Worm (Caenorhabditis elegans) whole organism, late embryonic: ENCODE data around the gene nas-31.

Experiments
- C08G9.2 ChIP-seq: sonication (generic microtip); optimal IDR thresholded peaks from 2 replicates; lab custom pipeline; 2016; ENCODE audit warnings: mild to moderate bottlenecking, missing genetic modification characterization, moderate library complexity, missing compliant biosample characterization
- C38D4.7 ChIP-seq: fragments of 200-800 bp; sonication (Bioruptor generic); optimal IDR thresholded peaks from 2 replicates; lab custom pipeline; 2018; ENCODE audit warnings: mild to moderate bottlenecking, missing genetic modification characterization, moderate library complexity, missing compliant biosample characterization
- F13H6.1 ChIP-seq: sonication (generic microtip); optimal IDR thresholded peaks from 2 replicates; lab custom pipeline; 2016; ENCODE audit warnings: missing genetic modification characterization, missing compliant biosample characterization
- K02D7.2 ChIP-seq: sonication (generic microtip); optimal IDR thresholded peaks from 2 replicates; lab custom pipeline; 2017; ENCODE audit warnings: mild to moderate bottlenecking, missing genetic modification characterization, missing compliant biosample characterization
- K09A11.1 ChIP-seq: sonication (generic microtip); optimal IDR thresholded peaks from 2 replicates; lab custom pipeline; 2017; ENCODE audit warnings: antibody characterized with exemption, mild to moderate bottlenecking, missing genetic modification characterization, missing compliant biosample characterization; ENCODE audit not compliant: insufficient read depth
- ceh-18 ChIP-seq: sonication (generic microtip); optimal IDR thresholded peaks from 2 replicates; lab custom pipeline; 2016; ENCODE audit warnings: missing genetic modification characterization, missing compliant biosample characterization
- ceh-2 ChIP-seq: sonication (generic microtip); optimal IDR thresholded peaks from 2 replicates; lab custom pipeline; 2016; ENCODE audit warnings: missing genotype, missing genetic modification characterization, missing compliant biosample characterization
- ceh-22 ChIP-seq: sonication (generic microtip); optimal IDR thresholded peaks from 2 replicates; lab custom pipeline; 2017; ENCODE audit warnings: missing biosample characterization, missing genetic modification characterization
- ceh-24 ChIP-seq: sonication (generic microtip); optimal IDR thresholded peaks from 2 replicates; lab custom pipeline; 2016; ENCODE audit warnings: mild to moderate bottlenecking, missing genetic modification characterization, missing compliant biosample characterization
- ceh-31 ChIP-seq: sonication (generic microtip); optimal IDR thresholded peaks from 2 replicates; lab custom pipeline; 2016; ENCODE audit warnings: missing genetic modification characterization, missing compliant biosample characterization
- ceh-6 ChIP-seq: fragments of 200-800 bp; sonication (Bioruptor generic); optimal IDR thresholded peaks from 2 replicates; lab custom pipeline; 2018; ENCODE audit warnings: mild to moderate bottlenecking, missing genetic modification characterization, missing compliant biosample characterization
- che-1 ChIP-seq: sonication (generic microtip); optimal IDR thresholded peaks from 2 replicates; lab custom pipeline; 2016; ENCODE audit warnings: mild to moderate bottlenecking, missing genetic modification characterization, missing compliant biosample characterization
- dmd-4 ChIP-seq: sonication (generic microtip); optimal IDR thresholded peaks from 2 replicates; lab custom pipeline; 2016; ENCODE audit warnings: borderline replicate concordance, missing genetic modification characterization, missing compliant biosample characterization
- elt-2 ChIP-seq: sonication (generic microtip); optimal IDR thresholded peaks from 2 replicates; lab custom pipeline; 2016; ENCODE audit warnings: missing genetic modification reagents, missing genetic modification characterization, missing compliant biosample characterization
- elt-4 ChIP-seq: sonication (generic microtip); optimal IDR thresholded peaks from 2 replicates; lab custom pipeline; 2016; ENCODE audit warnings: missing genetic modification characterization, missing compliant biosample characterization
- ets-4 ChIP-seq: sonication (generic microtip); optimal IDR thresholded peaks from 2 replicates; lab custom pipeline; 2016; ENCODE audit warnings: missing genetic modification characterization, missing compliant biosample characterization
- eyg-1 ChIP-seq: sonication (generic microtip); optimal IDR thresholded peaks from 2 replicates; lab custom pipeline; 2016; ENCODE audit warnings: missing genotype, missing genetic modification characterization, missing compliant biosample characterization
- gmeb-2 ChIP-seq: sonication (generic microtip); optimal IDR thresholded peaks from 2 replicates; lab custom pipeline; 2016; ENCODE audit warnings: missing genetic modification characterization, inconsistent platforms, missing compliant biosample characterization
- hlh-13 ChIP-seq: fragments of 200-800 bp; sonication (Bioruptor generic); optimal IDR thresholded peaks from 2 replicates; lab custom pipeline; 2018; ENCODE audit warnings: mild to moderate bottlenecking, missing genetic modification characterization, missing compliant biosample characterization
- hlh-15 ChIP-seq: sonication (generic microtip); optimal IDR thresholded peaks from 2 replicates; lab custom pipeline; 2016; ENCODE audit warnings: missing genetic modification characterization, missing compliant biosample characterization
- hlh-30 ChIP-seq: sonication (generic microtip); optimal IDR thresholded peaks from 2 replicates; lab custom pipeline; 2017; ENCODE audit warnings: antibody characterized with exemption, missing genetic modification characterization, missing compliant biosample characterization; ENCODE audit not compliant: insufficient read depth
- hlh-6 ChIP-seq: sonication (generic microtip); optimal IDR thresholded peaks from 2 replicates; lab custom pipeline; 2016; ENCODE audit warnings: missing genotype, missing genetic modification characterization, missing compliant biosample characterization
- lin-11 ChIP-seq: fragments of 200-800 bp; sonication (Bioruptor generic); optimal IDR thresholded peaks from 2 replicates; lab custom pipeline; 2018; ENCODE audit warnings: mild to moderate bottlenecking, missing genetic modification characterization, missing compliant biosample characterization
- madf-2 ChIP-seq: sonication (generic microtip); optimal IDR thresholded peaks from 2 replicates; lab custom pipeline; 2017; ENCODE audit warnings: missing genetic modification characterization, missing compliant biosample characterization
- mec-3 ChIP-seq: sonication (generic microtip); optimal IDR thresholded peaks from 2 replicates; lab custom pipeline; 2016; ENCODE audit warnings: borderline replicate concordance, missing genetic modification characterization, missing compliant biosample characterization
- nfya-1 ChIP-seq: sonication (generic microtip); optimal IDR thresholded peaks from 2 replicates; lab custom pipeline; 2017; ENCODE audit warnings: missing genetic modification characterization, mild to moderate bottlenecking, missing compliant biosample characterization, antibody characterized with exemption, moderate library complexity
- nhr-11 ChIP-seq: fragments of 150-350 bp; optimal IDR thresholded peaks from 2 replicates; lab custom pipeline; 2014; ENCODE audit warnings: missing biosample characterization, missing genetic modification characterization
- nhr-232 ChIP-seq: sonication (generic microtip); optimal IDR thresholded peaks from 2 replicates; lab custom pipeline; 2016; ENCODE audit warnings: missing genetic modification characterization, missing compliant biosample characterization
- npax-4 ChIP-seq: sonication (generic microtip); optimal IDR thresholded peaks from 2 replicates; lab custom pipeline; 2016; ENCODE audit warnings: missing genetic modification characterization, missing compliant biosample characterization
- pag-3 ChIP-seq: sonication (generic microtip); optimal IDR thresholded peaks from 2 replicates; lab custom pipeline; 2016; ENCODE audit warnings: missing compliant biosample characterization, missing genetic modification characterization, borderline replicate concordance
- pat-9 ChIP-seq: fragments of 200-800 bp; sonication (Bioruptor generic); optimal IDR thresholded peaks from 2 replicates; lab custom pipeline; 2018; ENCODE audit warnings: mild to moderate bottlenecking, missing genetic modification characterization, moderate library complexity, missing compliant biosample characterization
- pax-1 ChIP-seq: fragments of 150-350 bp; optimal IDR thresholded peaks from 2 replicates; lab custom pipeline; 2014; ENCODE audit warnings: missing biosample characterization, missing genetic modification characterization
- pha-4 ChIP-seq: fragments of 150-350 bp; optimal IDR thresholded peaks from 2 replicates; lab custom pipeline; 2018; ENCODE audit warnings: missing biosample characterization, missing genetic modification reagents, missing genetic modification characterization
- pqm-1 ChIP-seq: sonication (generic microtip); optimal IDR thresholded peaks from 2 replicates; lab custom pipeline; 2016; ENCODE audit warnings: missing genetic modification characterization, missing compliant biosample characterization
- pros-1 ChIP-seq: fragments of 150-350 bp; optimal IDR thresholded peaks from 2 replicates; lab custom pipeline; 2014; ENCODE audit warnings: missing biosample characterization, missing genetic modification reagents, missing genetic modification characterization
- ref-2 ChIP-seq: sonication (generic microtip); optimal IDR thresholded peaks from 2 replicates; lab custom pipeline; 2016; ENCODE audit warnings: missing genetic modification characterization, missing compliant biosample characterization
- sox-2 ChIP-seq: fragments of 200-800 bp; sonication (Bioruptor generic); IDR thresholded peaks from 2 replicates; pipeline ENCODE4 v1.3.6; 2022; ENCODE audit warnings: missing genetic modification reagents, missing genetic modification characterization, missing compliant biosample characterization
- sox-4 ChIP-seq: sonication (generic microtip); optimal IDR thresholded peaks from 2 replicates; lab custom pipeline; 2017; ENCODE audit warnings: mild to moderate bottlenecking, missing genetic modification characterization, inconsistent platforms, missing compliant biosample characterization
- syd-9 ChIP-seq: sonication (generic microtip); optimal IDR thresholded peaks from 2 replicates; lab custom pipeline; 2016; ENCODE audit warnings: mild to moderate bottlenecking, missing genetic modification characterization, moderate library complexity, missing compliant biosample characterization
- tbx-7 ChIP-seq: sonication (generic microtip); optimal IDR thresholded peaks from 2 replicates; lab custom pipeline; 2016; ENCODE audit warnings: missing genotype, missing genetic modification characterization, missing compliant biosample characterization
- unc-42 ChIP-seq: sonication (generic microtip); optimal IDR thresholded peaks from 2 replicates; lab custom pipeline; 2016; ENCODE audit warnings: missing genotype, missing genetic modification characterization, missing compliant biosample characterization
- unc-55 ChIP-seq: sonication (generic microtip); optimal IDR thresholded peaks from 2 replicates; lab custom pipeline; 2017; ENCODE audit warnings: missing biosample characterization, missing genetic modification reagents, missing genetic modification characterization
- unc-86 ChIP-seq: sonication (generic microtip); optimal IDR thresholded peaks from 2 replicates; lab custom pipeline; 2016; ENCODE audit warnings: missing genetic modification characterization, missing compliant biosample characterization
- ztf-16 ChIP-seq: sonication (generic microtip); optimal IDR thresholded peaks from 2 replicates; lab custom pipeline; 2017; ENCODE audit warnings: missing genetic modification characterization, missing compliant biosample characterization

The nas-31 gene

DNA sequence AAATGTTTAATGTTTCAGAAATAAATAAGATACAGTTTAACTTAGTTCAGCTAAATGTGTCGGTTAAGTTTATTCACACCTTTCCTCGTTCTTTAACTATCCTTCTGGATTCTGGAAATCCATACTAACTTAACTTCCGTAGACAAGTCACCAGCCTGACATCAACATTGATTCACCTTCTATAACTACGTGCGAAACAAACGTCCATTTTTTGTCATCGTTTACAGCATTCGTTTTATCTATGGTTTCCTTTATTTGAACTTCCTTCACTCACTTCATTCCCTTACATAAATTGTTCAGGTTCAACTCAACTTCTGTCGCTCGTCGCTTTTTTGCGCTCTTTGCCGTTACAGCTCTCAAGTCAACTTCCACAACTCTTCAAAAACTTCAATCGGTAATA is 19.5 kb upstream of the nas-31 start, which contains the start of gene F17C11.26:
F17C11.26 (plus strand) TSS at position 301 of the 400 bp plus-strand sequence.
- TF ChIP-seq eyg-1 (no peak), unc-86 (no peak), ref-2 (tag; lab: Kevin White, UChicago) (no peak), ztf-16 (tag; lab: Kevin White, UChicago) (no peak), pat-9 (tag; lab: Kevin White, UChicago) (no peak), hlh-13 (GFP tag; lab: Kevin White, UChicago) (no peak), pros-1 (tag; lab: Kevin White, UChicago) (no peak), nhr-232 (tag; lab: Kevin White, UChicago) (no peak), pha-4 (tag; lab: Kevin White, UChicago) (no peak), lin-11 (tag; lab: Kevin White, UChicago) (no peak), elt-4 (tag; lab: Kevin White, UChicago) (no peak), npax-4 (tag; lab: Kevin White, UChicago) (no peak), ceh-22 (no peak)

ce11 chrV:10940571-10940991 is 18.9 kb upstream of the nas-31 start:
- TF ChIP-seq ceh-31 (tag; lab: Kevin White, UChicago) (no peak), pax-1 (tag; lab: Kevin White, UChicago) (no peak), C38D4.7 (GFP tag; lab: Kevin White, UChicago) (no peak), F13H6.1 (tag; lab: Kevin White, UChicago) (no peak), nfya-1 (tag; lab: Kevin White, UChicago) (peak; percentile 68), lin-11 (tag; lab: Kevin White, UChicago) (no peak), nhr-11 (tag; lab: Kevin White, UChicago) (no peak), dmd-4 (tag; lab: Kevin White, UChicago) (no peak), hlh-30 (tag; lab: Kevin White, UChicago) (no peak), unc-42 (tag; lab: Kevin White, UChicago) (peak; percentile 24), elt-4 (tag; lab: Kevin White, UChicago) (no peak), tbx-7 (no peak), elt-2 (tag; lab: Kevin White, UChicago) (peak; percentile 71), ceh-2 (no peak), sox-4 (tag; lab: Kevin White, UChicago) (no peak), pag-3 (tag; lab: Kevin White, UChicago) (no peak), ets-4 (tag; lab: Kevin White, UChicago) (no peak), gmeb-2 (tag; lab: Kevin White, UChicago) (no peak), C08G9.2 (tag; lab: Kevin White, UChicago) (no peak), ceh-24 (tag; lab: Kevin White, UChicago) (no peak), ref-2 (tag; lab: Kevin White, UChicago) (peak; percentile 37), npax-4 (tag; lab: Kevin White, UChicago) (no peak), sox-2 (GFP tag; lab: Robert Waterston, UW) (no peak), mec-3 (tag; lab: Kevin White, UChicago) (no peak), unc-86 (no peak), hlh-6 (tag; lab: Kevin White, UChicago) (no peak), pqm-1 (tag; lab: Kevin White, UChicago) (peak; percentile 49), ceh-18 (tag; lab: Kevin White, UChicago) (no peak), syd-9 (no peak), madf-2 (tag; lab: Kevin White, UChicago) (no peak), che-1 (tag; lab: Kevin White, UChicago) (no peak), ztf-16 (tag; lab: Kevin White, UChicago) (no peak), K02D7.2 (no peak), K09A11.1 (no peak), ceh-6 (no peak), unc-55 (GFP tag; lab: Kevin White, UChicago) (peak; percentile 29), hlh-15 (tag; lab: Kevin White, UChicago) (no peak)
